Fruit fly (Drosophila melanogaster) whole organism, embryonic: ENCODE data around the gene Tdg.

Source experiments
- Bgb ChIP-seq: fragments of 200-800 bp; sonication (Bioruptor generic); IDR thresholded peaks from 2 replicates; pipeline ENCODE4 v1.3.6; 2022; ENCODE audit warnings: missing biosample characterization, missing genetic modification characterization; ENCODE audit not compliant: partially characterized antibody
- CG10209 ChIP-seq: fragments of 200-800 bp; sonication (Bioruptor generic); optimal IDR thresholded peaks from 3 replicates; lab custom pipeline; 2017; ENCODE audit warnings: missing biosample characterization, mild to moderate bottlenecking, missing genetic modification characterization, missing genetic modification reagents
- CG10267 ChIP-seq: fragments of 200-800 bp; sonication (Bioruptor generic); optimal IDR thresholded peaks from 2 replicates; lab custom pipeline; 2018; ENCODE audit warnings: missing biosample characterization, mild to moderate bottlenecking, missing genetic modification characterization, moderate library complexity
- CG11247 ChIP-seq: fragments of 200-800 bp; sonication (Bioruptor generic); IDR thresholded peaks from 2 replicates; pipeline ENCODE4 v1.3.6; 2022; ENCODE audit warnings: missing biosample characterization, missing genetic modification characterization
- CG12155 ChIP-seq: fragments of 200-800 bp; sonication (Bioruptor generic); optimal IDR thresholded peaks from 3 replicates; lab custom pipeline; 2016; ENCODE audit warnings: missing biosample characterization, missing genetic modification characterization
- CG12236 ChIP-seq: fragments of 200-800 bp; sonication (Bioruptor generic); optimal IDR thresholded peaks from 2 replicates; lab custom pipeline; 2016; ENCODE audit warnings: missing biosample characterization, missing genetic modification characterization
- CG12659 ChIP-seq: fragments of 200-800 bp; sonication (Bioruptor generic); optimal IDR thresholded peaks from 3 replicates; lab custom pipeline; 2017; ENCODE audit warnings: mild to moderate bottlenecking, missing biosample characterization, missing genetic modification reagents, missing genetic modification characterization
- CG14441 ChIP-seq: fragments of 200-800 bp; sonication (Bioruptor generic); IDR thresholded peaks from 2 replicates; pipeline ENCODE4 v1.3.6; 2022; ENCODE audit warnings: missing biosample characterization, missing genetic modification characterization
- CG14667 ChIP-seq: fragments of 200-800 bp; sonication (Bioruptor generic); IDR thresholded peaks from 2 replicates; pipeline ENCODE4 v1.3.6; 2022; ENCODE audit warnings: missing biosample characterization, missing genetic modification characterization
- CG1603 ChIP-seq: fragments of 200-800 bp; sonication (Bioruptor generic); optimal IDR thresholded peaks from 2 replicates; lab custom pipeline; 2019; ENCODE audit warnings: missing biosample characterization, mild to moderate bottlenecking, missing genetic modification characterization, moderate library complexity
- CG16779 ChIP-seq: fragments of 200-800 bp; sonication (Bioruptor generic); IDR thresholded peaks from 2 replicates; pipeline ENCODE4 v1.3.6; 2022; ENCODE audit warnings: missing biosample characterization, missing genetic modification characterization
- CG17361 ChIP-seq: fragments of 200-800 bp; sonication (Bioruptor generic); IDR thresholded peaks from 3 replicates; pipeline ENCODE4 v1.3.6; 2022; ENCODE audit warnings: missing biosample characterization, missing genetic modification characterization
- CG18619 ChIP-seq: fragments of 200-800 bp; sonication (Bioruptor generic); optimal IDR thresholded peaks from 3 replicates; lab custom pipeline; 2017; ENCODE audit warnings: missing biosample characterization, mild to moderate bottlenecking, missing genetic modification characterization
- CG18764 ChIP-seq: fragments of 200-800 bp; sonication (Bioruptor generic); optimal IDR thresholded peaks from 3 replicates; lab custom pipeline; 2016; ENCODE audit warnings: missing biosample characterization, missing genetic modification characterization
- CG3407 ChIP-seq: fragments of 200-800 bp; sonication (Bioruptor generic); optimal IDR thresholded peaks from 2 replicates; lab custom pipeline; 2018; ENCODE audit warnings: missing biosample characterization, mild to moderate bottlenecking, missing genetic modification characterization
- CG3995 ChIP-seq: fragments of 200-800 bp; sonication (Bioruptor generic); optimal IDR thresholded peaks from 3 replicates; lab custom pipeline; 2016; ENCODE audit warnings: missing biosample characterization, missing genetic modification characterization
- CG8089 ChIP-seq: fragments of 200-800 bp; sonication (Bioruptor generic); optimal IDR thresholded peaks from 3 replicates; lab custom pipeline; 2016; ENCODE audit warnings: missing biosample characterization, missing genetic modification characterization
- CG8290 ChIP-seq, 3 experiments: fragments of 200-800 bp; sonication (Bioruptor generic); optimal IDR thresholded peaks; 2 replicates each; lab custom pipeline; 2016 to 2019; ENCODE audit warnings: missing biosample characterization in 3 of 3, missing genetic modification characterization in 3 of 3, mild to moderate bottlenecking in 2 of 3, moderate library complexity in 1 of 3
- CkIIα-i1 ChIP-seq: fragments of 200-800 bp; sonication (Bioruptor generic); IDR thresholded peaks from 2 replicates; pipeline ENCODE4 v1.3.6; 2022; ENCODE audit warnings: missing biosample characterization, missing genetic modification characterization
- CoRest ChIP-seq: fragments of 200-800 bp; sonication (Bioruptor generic); optimal IDR thresholded peaks from 3 replicates; lab custom pipeline; 2018; ENCODE audit warnings: missing biosample characterization, mild to moderate bottlenecking, missing genetic modification characterization, moderate library complexity
- D19A ChIP-seq: fragments of 200-800 bp; optimal IDR thresholded peaks from 3 replicates; lab custom pipeline; 2019; ENCODE audit warnings: missing biosample characterization, mild to moderate bottlenecking, missing genetic modification characterization, moderate library complexity
- Elba2 ChIP-seq: fragments of 200-800 bp; sonication (Bioruptor generic); optimal IDR thresholded peaks from 3 replicates; lab custom pipeline; 2016; ENCODE audit warnings: missing biosample characterization, missing genetic modification characterization
- Fer2 ChIP-seq: fragments of 200-800 bp; sonication (Bioruptor generic); optimal IDR thresholded peaks from 2 replicates; lab custom pipeline; 2018; ENCODE audit warnings: missing biosample characterization, mild to moderate bottlenecking, missing genetic modification characterization, moderate library complexity
- HHEX ChIP-seq: fragments of 200-800 bp; sonication (Bioruptor generic); optimal IDR thresholded peaks from 3 replicates; lab custom pipeline; 2017; ENCODE audit warnings: missing biosample characterization, mild to moderate bottlenecking, missing genetic modification characterization, missing genetic modification reagents
- HLHmδ ChIP-seq: fragments of 200-800 bp; sonication (Bioruptor generic); optimal IDR thresholded peaks from 2 replicates; lab custom pipeline; 2018; ENCODE audit warnings: missing biosample characterization, mild to moderate bottlenecking, missing genetic modification characterization, moderate library complexity
- MESR4 ChIP-seq: fragments of 200-800 bp; sonication (Bioruptor generic); optimal IDR thresholded peaks from 2 replicates; lab custom pipeline; 2018; ENCODE audit warnings: missing biosample characterization, mild to moderate bottlenecking, missing genetic modification characterization, moderate library complexity
- Oli ChIP-seq: fragments of 200-800 bp; sonication (Bioruptor generic); optimal IDR thresholded peaks from 2 replicates; lab custom pipeline; 2018; ENCODE audit warnings: missing biosample characterization, mild to moderate bottlenecking, missing genetic modification characterization, moderate library complexity
- PHDP ChIP-seq: fragments of 200-800 bp; sonication (Bioruptor generic); optimal IDR thresholded peaks from 3 replicates; lab custom pipeline; 2018; ENCODE audit warnings: missing biosample characterization, mild to moderate bottlenecking, missing genetic modification characterization, moderate library complexity
- Sry-δ ChIP-seq: fragments of 200-800 bp; sonication (Bioruptor generic); optimal IDR thresholded peaks from 2 replicates; lab custom pipeline; 2016; ENCODE audit warnings: missing biosample characterization, missing genetic modification characterization
- Stat92E ChIP-seq, 3 experiments: fragments of >200 bp in 2 of 3; fragments of 200-800 bp in 1 of 3; sonication (Bioruptor generic) in 1 of 3; optimal IDR thresholded peaks; 2 replicates each; lab custom pipeline; 2017 to 2019; ENCODE audit warnings: missing biosample characterization in 3 of 3, missing genetic modification characterization in 3 of 3, mild to moderate bottlenecking in 1 of 3, moderate library complexity in 1 of 3
- ap ChIP-seq: fragments of 200-800 bp; sonication (Bioruptor generic); IDR thresholded peaks from 2 replicates; pipeline ENCODE4 v1.3.6; 2022; ENCODE audit warnings: missing biosample characterization, missing genetic modification characterization
- bbx ChIP-seq: fragments of 200-800 bp; sonication (Bioruptor generic); IDR thresholded peaks from 2 replicates; pipeline ENCODE4 v1.3.6; 2022; ENCODE audit warnings: missing biosample characterization, missing genetic modification characterization; ENCODE audit not compliant: partially characterized antibody
- ci ChIP-seq: fragments of 200-800 bp; sonication (Bioruptor generic); IDR thresholded peaks from 3 replicates; pipeline ENCODE4 v1.3.6; 2022; ENCODE audit warnings: missing biosample characterization, missing genetic modification characterization
- en ChIP-seq: fragments of 200-800 bp; sonication (Bioruptor generic); optimal IDR thresholded peaks from 2 replicates; lab custom pipeline; 2016; ENCODE audit warnings: missing biosample characterization, missing genetic modification characterization
- grau ChIP-seq: fragments of 200-800 bp; optimal IDR thresholded peaks from 3 replicates; lab custom pipeline; 2019; ENCODE audit warnings: missing biosample characterization, mild to moderate bottlenecking, missing genetic modification characterization, moderate library complexity
- gsb-n ChIP-seq: fragments of 200-800 bp; sonication (Bioruptor generic); optimal IDR thresholded peaks from 3 replicates; lab custom pipeline; 2018; ENCODE audit warnings: missing biosample characterization, mild to moderate bottlenecking, missing genetic modification characterization
- pan ChIP-seq, 4 experiments: fragments of >200 bp in 3 of 4; fragments of 200-800 bp in 1 of 4; sonication (Bioruptor generic) in 1 of 4; optimal IDR thresholded peaks in 3 of 4; IDR thresholded peaks in 1 of 4; 2 replicates each; pipeline versions ENCODE4 v1.3.6 to Lab custom; 2017 to 2022; ENCODE audit warnings: missing biosample characterization in 2 of 4, missing genetic modification characterization in 2 of 4, mixed read lengths in 1 of 4
- pnt ChIP-seq: fragments of 200-800 bp; sonication (Bioruptor generic); optimal IDR thresholded peaks from 3 replicates; lab custom pipeline; 2016; ENCODE audit warnings: missing biosample characterization, missing genetic modification characterization
- pzg ChIP-seq: fragments of 200-800 bp; sonication (Bioruptor generic); optimal IDR thresholded peaks from 3 replicates; lab custom pipeline; 2018; ENCODE audit warnings: missing biosample characterization, mild to moderate bottlenecking, missing genetic modification characterization, moderate library complexity
- schlank ChIP-seq: fragments of 200-800 bp; sonication (Bioruptor generic); optimal IDR thresholded peaks from 2 replicates; lab custom pipeline; 2018; ENCODE audit warnings: missing biosample characterization, mild to moderate bottlenecking, missing genetic modification characterization
- ssp ChIP-seq: fragments of 200-800 bp; sonication (Bioruptor generic); IDR thresholded peaks from 2 replicates; pipeline ENCODE4 v1.3.6; 2022; ENCODE audit warnings: missing biosample characterization, missing genetic modification characterization
- trem ChIP-seq: fragments of 200-800 bp; optimal IDR thresholded peaks from 3 replicates; lab custom pipeline; 2019; ENCODE audit warnings: missing biosample characterization, mild to moderate bottlenecking, missing genetic modification characterization, moderate library complexity
- wor ChIP-seq: fragments of 200-800 bp; sonication (Bioruptor generic); IDR thresholded peaks from 2 replicates; pipeline ENCODE4 v1.3.6; 2022; ENCODE audit warnings: missing biosample characterization, missing genetic modification characterization

The Tdg gene

dm6 chr4:571504-572268 is 14.0 kb upstream of the Tdg start, which contains the start of the genes ND-49 and Ephrin (continued):
- peak; percentile 46 for TF ChIP-seq Sry-δ (GFP tag; lab: Kevin White, UChicago)
- TF ChIP-seq MESR4 (GFP tag; lab: Kevin White, UChicago) = peak; percentile 83
- TF ChIP-seq ap (GFP tag; lab: Robert Waterston, UW) = no peak
- peak; percentile 6 for TF ChIP-seq CG10267 (tag; lab: Kevin White, UChicago)
- peak; percentile 55 for TF ChIP-seq CG12659 (GFP tag; lab: Kevin White, UChicago)

- TF ChIP-seq CG18764 (GFP tag; lab: Kevin White, UChicago) = no peak
- no peak for TF ChIP-seq schlank (tag; lab: Kevin White, UChicago)
- no peak for TF ChIP-seq CG11247 (GFP tag; lab: Robert Waterston, UW)
- TF ChIP-seq pnt (GFP tag; lab: Kevin White, UChicago) = no peak
- no peak for TF ChIP-seq HHEX (GFP tag; lab: Kevin White, UChicago)
- TF ChIP-seq en (GFP tag; lab: Kevin White, UChicago) = no peak
- no peak for TF ChIP-seq PHDP
- peak; percentile 38 for TF ChIP-seq trem (tag; lab: Kevin White, UChicago)
- peak in 1 of 3 experiments; percentile 87 for TF ChIP-seq Stat92E (GFP tag; optimal IDR thresholded peaks at IDR 0.05; lab: Kevin White, UChicago)
- no peak for TF ChIP-seq CG14667 (GFP tag; lab: Robert Waterston, UW)
- no peak for TF ChIP-seq pan (optimal IDR thresholded peaks at IDR 0.05; lab: Kevin White, UChicago)
- TF ChIP-seq pan (GFP tag; optimal IDR thresholded peaks at IDR 0.05 in 1 of 2, IDR thresholded peaks at IDR 0.05 in 1 of 2) = no peak
- no peak for TF ChIP-seq CG8089 (GFP tag; lab: Kevin White, UChicago)
- peak; percentile 99 for TF ChIP-seq ssp (GFP tag; lab: Robert Waterston, UW)
- no peak for TF ChIP-seq CG16779 (GFP tag; lab: Robert Waterston, UW)
- TF ChIP-seq CG3407 = no peak
- TF ChIP-seq CG1603 = peak; percentile 94
- peak; percentile 13 for TF ChIP-seq CG12659 (GFP tag; lab: Kevin White, UChicago)
- TF ChIP-seq ci = no peak
- no peak for TF ChIP-seq CG12155
- peak; percentile 45 for TF ChIP-seq pzg (GFP tag; lab: Kevin White, UChicago)
- no peak for TF ChIP-seq CG8290 (GFP tag; optimal IDR thresholded peaks at IDR 0.05; lab: Kevin White, UChicago)
- TF ChIP-seq CG8290 (tag; optimal IDR thresholded peaks at IDR 0.05; lab: Kevin White, UChicago) = peak in 1 of 2 experiments; percentile 26
- no peak for TF ChIP-seq bbx (GFP tag; lab: Robert Waterston, UW)
- TF ChIP-seq Bgb (GFP tag; lab: Robert Waterston, UW) = no peak; the same call in 1 of the 2 replicates
- peak; percentile 15 for TF ChIP-seq CG3995
- no peak for TF ChIP-seq CG12236 (GFP tag; lab: Kevin White, UChicago)
- TF ChIP-seq CG18619 (GFP tag; lab: Kevin White, UChicago) = no peak
- TF ChIP-seq CG10209 (GFP tag; lab: Kevin White, UChicago) = no peak
- no peak for TF ChIP-seq CoRest (tag; lab: Kevin White, UChicago)
- TF ChIP-seq wor (GFP tag; lab: Robert Waterston, UW) = no peak
- TF ChIP-seq Oli (tag; lab: Kevin White, UChicago) = no peak
- peak; percentile 76 for TF ChIP-seq Elba2 (GFP tag; lab: Kevin White, UChicago)
- TF ChIP-seq CG17361 (GFP tag; lab: Robert Waterston, UW) = peak; percentile 63; the same call in 2 of the 3 replicates
- peak; percentile 5 for TF ChIP-seq D19A (tag; lab: Kevin White, UChicago)
- TF ChIP-seq grau (tag; lab: Kevin White, UChicago) = no peak
- no peak for TF ChIP-seq gsb-n (tag; lab: Kevin White, UChicago)
- TF ChIP-seq CkIIα-i1 (GFP tag; lab: Robert Waterston, UW) = no peak
- no peak for TF ChIP-seq HLHmδ (GFP tag; lab: Kevin White, UChicago)
- TF ChIP-seq Fer2 (tag; lab: Kevin White, UChicago) = no peak
- TF ChIP-seq CG14441 = no peak
These were observed 13.0 kb upstream of the Tdg start for dm6 chr4:570404-571302.
